Worm (Caenorhabditis elegans): ENCODE data around the gene srw-24.

ce11 chrV:15268302-15268701 is 44.5 kb downstream of the srw-24 start, which contains the start of gene srw-22:
- no peak for TF ChIP-seq nhr-6 (tag; optimal IDR thresholded peaks at IDR 0.05)
- TF ChIP-seq nhr-11 (tag; optimal IDR thresholded peaks at IDR 0.05), result no peak
- no peak for TF ChIP-seq egl-27 (tag; optimal IDR thresholded peaks at IDR 0.05)
- no peak for TF ChIP-seq snpc-4 (tag; optimal IDR thresholded peaks at IDR 0.05)
- TF ChIP-seq fos-1 (tag; optimal IDR thresholded peaks at IDR 0.05), result no peak
- TF ChIP-seq nhr-237 (tag; optimal IDR thresholded peaks at IDR 0.05), result no peak

Data from whole organism, L2 larva.